Worm (Caenorhabditis elegans): ENCODE measurements around the gene ZC518.8.

DNA sequence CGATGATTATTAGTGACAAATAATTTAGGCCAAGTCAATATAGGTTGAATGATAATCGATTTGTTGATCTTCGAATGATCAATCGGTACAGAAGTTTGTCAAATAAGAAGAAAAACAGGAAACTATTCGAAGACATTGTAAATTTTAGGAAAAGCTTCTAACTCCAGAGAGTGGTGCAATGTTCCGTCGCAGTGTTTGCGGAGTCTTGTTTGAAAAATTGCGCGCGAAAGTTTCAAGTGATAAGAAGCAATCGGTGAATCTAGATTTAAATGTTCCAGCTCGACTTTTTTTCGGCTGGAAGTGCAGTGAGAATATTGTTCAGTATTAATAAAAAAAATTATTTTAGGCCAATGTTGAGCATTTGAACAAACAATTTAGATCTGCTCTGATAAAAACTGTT, 27.0 kb downstream of the ZC518.8 start:
- TF ChIP-seq fos-1 (tag; optimal IDR thresholded peaks at IDR 0.05) (no peak), pha-4 (tag; optimal IDR thresholded peaks at IDR 0.05) (peak; percentile 36), egl-5 (tag; optimal IDR thresholded peaks at IDR 0.05) (no peak), nhr-25 (tag; optimal IDR thresholded peaks at IDR 0.05) (no peak), R02D3.7 (tag; optimal IDR thresholded peaks at IDR 0.05) (no peak), aly-2 (tag; optimal IDR thresholded peaks at IDR 0.05) (no peak), nfya-1 (tag; optimal IDR thresholded peaks at IDR 0.05; ENCODE audit: insufficient read depth) (peak; percentile 25), zag-1 (tag; optimal IDR thresholded peaks at IDR 0.05) (no peak), ceh-9 (tag; optimal IDR thresholded peaks at IDR 0.05) (no peak)

Data from whole organism, L3 larva.